Worm (Caenorhabditis elegans) whole organism, mixed stage, embryonic: ENCODE measurements around the gene spe-18.
A peak's percentile ranks its signal among the peaks of the same experiment; 100 is the strongest.

Source experiments
- M03D4.4 ChIP-seq: sonication (generic microtip); optimal IDR thresholded peaks from 2 replicates; lab custom pipeline; 2017; ENCODE audit warnings: mild to moderate bottlenecking, missing genetic modification characterization, missing compliant biosample characterization
- bed-3 ChIP-seq: fragments of 200-800 bp; sonication (Bioruptor generic); optimal IDR thresholded peaks from 3 replicates; lab custom pipeline; 2018; ENCODE audit warnings: mild to moderate bottlenecking, missing genetic modification characterization, moderate library complexity, missing compliant biosample characterization
- blmp-1 ChIP-seq: fragments of 150-350 bp; optimal IDR thresholded peaks from 2 replicates; lab custom pipeline; 2014; ENCODE audit warnings: missing biosample characterization, missing genetic modification characterization
- ceh-39 ChIP-seq: fragments of 150-350 bp; optimal IDR thresholded peaks from 2 replicates; lab custom pipeline; 2014; ENCODE audit warnings: missing biosample characterization, missing genetic modification characterization
- ceh-43 ChIP-seq: fragments of 200-800 bp; sonication (Bioruptor generic); optimal IDR thresholded peaks from 2 replicates; lab custom pipeline; 2018; ENCODE audit warnings: mild to moderate bottlenecking, missing genetic modification characterization, moderate library complexity, missing compliant biosample characterization
- ceh-83 ChIP-seq: fragments of 200-800 bp; sonication (Bioruptor generic); optimal IDR thresholded peaks from 2 replicates; lab custom pipeline; 2018; ENCODE audit warnings: mild to moderate bottlenecking, missing genetic modification characterization, missing compliant biosample characterization
- ces-1 ChIP-seq: fragments of 150-350 bp; optimal IDR thresholded peaks from 2 replicates; lab custom pipeline; 2014; ENCODE audit warnings: missing biosample characterization, missing genetic modification reagents, missing genetic modification characterization
- cnd-1 ChIP-seq: fragments of 200-800 bp; sonication (Bioruptor generic); optimal IDR thresholded peaks from 2 replicates; lab custom pipeline; 2018; ENCODE audit warnings: mild to moderate bottlenecking, missing genetic modification characterization, missing compliant biosample characterization
- drap-1 ChIP-seq: fragments of 200-800 bp; sonication (Bioruptor generic); optimal IDR thresholded peaks from 3 replicates; lab custom pipeline; 2018; ENCODE audit warnings: mild to moderate bottlenecking, missing genetic modification characterization, missing compliant biosample characterization
- elt-1 ChIP-seq: sonication (generic microtip); optimal IDR thresholded peaks from 2 replicates; lab custom pipeline; 2017; ENCODE audit warnings: missing genetic modification characterization, mild to moderate bottlenecking, missing compliant biosample characterization, antibody characterized with exemption, moderate library complexity, borderline replicate concordance; ENCODE audit not compliant: insufficient read depth
- elt-3 ChIP-seq: fragments of 150-350 bp; optimal IDR thresholded peaks from 2 replicates; lab custom pipeline; 2014; ENCODE audit warnings: missing biosample characterization, missing genetic modification characterization
- flh-1 ChIP-seq: fragments of 200-800 bp; sonication (Bioruptor generic); optimal IDR thresholded peaks from 2 replicates; lab custom pipeline; 2018; ENCODE audit warnings: mild to moderate bottlenecking, missing genetic modification characterization, moderate library complexity, missing compliant biosample characterization
- ham-2 ChIP-seq: fragments of 200-800 bp; sonication (Bioruptor generic); optimal IDR thresholded peaks from 2 replicates; lab custom pipeline; 2018; ENCODE audit warnings: mild to moderate bottlenecking, missing genetic modification characterization, missing compliant biosample characterization
- hlh-1 ChIP-seq: fragments of 150-350 bp; optimal IDR thresholded peaks from 2 replicates; lab custom pipeline; 2014; ENCODE audit warnings: missing biosample characterization, missing genetic modification reagents, missing genetic modification characterization
- lin-13 ChIP-seq: fragments of 150-350 bp; optimal IDR thresholded peaks from 2 replicates; lab custom pipeline; 2014; ENCODE audit warnings: missing biosample characterization, missing genetic modification characterization
- lin-32 ChIP-seq: fragments of 200-800 bp; sonication (Bioruptor generic); optimal IDR thresholded peaks from 2 replicates; lab custom pipeline; 2018; ENCODE audit warnings: mild to moderate bottlenecking, missing genetic modification characterization, missing compliant biosample characterization
- lsy-2 ChIP-seq: fragments of 150-350 bp; optimal IDR thresholded peaks from 2 replicates; lab custom pipeline; 2014; ENCODE audit warnings: missing biosample characterization, missing genetic modification characterization
- mab-5 ChIP-seq: fragments of 150-350 bp; optimal IDR thresholded peaks from 2 replicates; lab custom pipeline; 2014; ENCODE audit warnings: missing biosample characterization, missing genetic modification characterization
- mep-1 ChIP-seq: fragments of 150-350 bp; optimal IDR thresholded peaks from 2 replicates; lab custom pipeline; 2017; ENCODE audit warnings: missing biosample characterization, missing genetic modification reagents, missing genetic modification characterization, inconsistent platforms
- mls-2 ChIP-seq: sonication (generic microtip); optimal IDR thresholded peaks from 2 replicates; lab custom pipeline; 2016; ENCODE audit warnings: mild to moderate bottlenecking, missing genetic modification characterization, moderate library complexity, missing compliant biosample characterization
- nhr-12 ChIP-seq: fragments of 150-350 bp; optimal IDR thresholded peaks from 2 replicates; lab custom pipeline; 2014; ENCODE audit warnings: missing biosample characterization, missing genetic modification characterization
- nhr-2 ChIP-seq: fragments of 150-350 bp; optimal IDR thresholded peaks from 2 replicates; lab custom pipeline; 2014; ENCODE audit warnings: missing biosample characterization, missing genetic modification characterization
- nhr-237 ChIP-seq: fragments of 150-350 bp; optimal IDR thresholded peaks from 2 replicates; lab custom pipeline; 2014; ENCODE audit warnings: missing biosample characterization, missing genetic modification characterization
- nhr-28 ChIP-seq: fragments of 150-350 bp; optimal IDR thresholded peaks from 2 replicates; lab custom pipeline; 2014; ENCODE audit warnings: missing biosample characterization, missing genetic modification characterization
- nhr-76 ChIP-seq: sonication (generic microtip); optimal IDR thresholded peaks from 2 replicates; lab custom pipeline; 2017; ENCODE audit warnings: missing biosample characterization, missing genetic modification characterization
- pha-4 ChIP-seq: fragments of 150-350 bp; optimal IDR thresholded peaks from 2 replicates; lab custom pipeline; 2018; ENCODE audit warnings: missing biosample characterization, missing genetic modification reagents, missing genetic modification characterization
- sem-2 ChIP-seq: fragments of 200-800 bp; sonication (Bioruptor generic); optimal IDR thresholded peaks from 2 replicates; lab custom pipeline; 2018; ENCODE audit warnings: mild to moderate bottlenecking, missing genetic modification characterization, missing compliant biosample characterization
- snpc-4 ChIP-seq: fragments of 150-350 bp; optimal IDR thresholded peaks from 2 replicates; lab custom pipeline; 2014; ENCODE audit warnings: missing biosample characterization, missing genetic modification characterization
- sptf-1 ChIP-seq: sonication (generic microtip); optimal IDR thresholded peaks from 2 replicates; lab custom pipeline; 2017; ENCODE audit warnings: mild to moderate bottlenecking, missing genetic modification characterization, moderate library complexity, missing compliant biosample characterization
- tbx-8 ChIP-seq: fragments of 200-800 bp; sonication (Bioruptor generic); optimal IDR thresholded peaks from 2 replicates; lab custom pipeline; 2018; ENCODE audit warnings: mild to moderate bottlenecking, missing genetic modification characterization, moderate library complexity, missing compliant biosample characterization
- unc-120 ChIP-seq: sonication (generic microtip); optimal IDR thresholded peaks from 2 replicates; lab custom pipeline; 2017; ENCODE audit warnings: missing genetic modification characterization, missing compliant biosample characterization; ENCODE audit not compliant: poor library complexity, severe bottlenecking
- unc-39 ChIP-seq: fragments of 150-350 bp; optimal IDR thresholded peaks from 2 replicates; lab custom pipeline; 2014; ENCODE audit warnings: missing biosample characterization, missing genetic modification characterization
- unc-62 ChIP-seq: fragments of 150-350 bp; optimal IDR thresholded peaks from 2 replicates; lab custom pipeline; 2014; ENCODE audit warnings: missing biosample characterization, missing genetic modification reagents, missing genetic modification characterization
- zip-8 ChIP-seq: fragments of 150-350 bp; optimal IDR thresholded peaks from 2 replicates; lab custom pipeline; 2014; ENCODE audit warnings: missing biosample characterization, missing genetic modification characterization
- ztf-11 ChIP-seq: fragments of 150-350 bp; optimal IDR thresholded peaks from 2 replicates; lab custom pipeline; 2014; ENCODE audit warnings: missing biosample characterization, missing genetic modification characterization

spe-18 gene

DNA sequence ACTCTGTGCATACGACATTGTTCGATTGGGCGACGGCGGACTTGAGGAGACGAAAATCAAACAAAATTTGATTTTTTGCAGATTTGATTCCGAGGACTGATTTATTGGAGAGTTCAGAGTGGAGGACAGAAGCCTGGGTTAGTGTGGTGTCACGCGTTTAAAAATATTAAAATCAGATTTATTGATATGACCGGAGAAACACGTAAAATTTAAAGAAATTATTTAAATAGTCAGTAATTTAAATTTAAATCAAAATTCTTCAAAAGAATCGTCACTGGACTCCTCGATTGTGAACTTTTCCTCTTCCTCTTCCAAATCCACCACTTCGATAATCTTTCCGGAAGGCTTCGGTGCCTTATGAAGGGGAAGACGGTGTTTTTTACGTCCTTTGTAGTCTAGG lies at the start of gene spe-18:
spe-18 (minus strand) TSS at position 101 of the 400 bp plus-strand sequence.
- no peak for TF ChIP-seq unc-39 (tag; lab: Kevin White, UChicago)
- TF ChIP-seq sptf-1, result no peak
- TF ChIP-seq nhr-28 (tag; lab: Kevin White, UChicago), result no peak
- TF ChIP-seq mep-1 (tag; lab: Kevin White, UChicago), result no peak
- no peak for TF ChIP-seq elt-1 (tag; lab: Kevin White, UChicago)
- TF ChIP-seq ceh-43 (GFP tag; lab: Kevin White, UChicago), result no peak
- TF ChIP-seq nhr-237, result no peak
- no peak for TF ChIP-seq ceh-39 (tag; lab: Kevin White, UChicago)
- TF ChIP-seq pha-4, result no peak
- no peak for TF ChIP-seq bed-3 (GFP tag; lab: Kevin White, UChicago)

DNA sequence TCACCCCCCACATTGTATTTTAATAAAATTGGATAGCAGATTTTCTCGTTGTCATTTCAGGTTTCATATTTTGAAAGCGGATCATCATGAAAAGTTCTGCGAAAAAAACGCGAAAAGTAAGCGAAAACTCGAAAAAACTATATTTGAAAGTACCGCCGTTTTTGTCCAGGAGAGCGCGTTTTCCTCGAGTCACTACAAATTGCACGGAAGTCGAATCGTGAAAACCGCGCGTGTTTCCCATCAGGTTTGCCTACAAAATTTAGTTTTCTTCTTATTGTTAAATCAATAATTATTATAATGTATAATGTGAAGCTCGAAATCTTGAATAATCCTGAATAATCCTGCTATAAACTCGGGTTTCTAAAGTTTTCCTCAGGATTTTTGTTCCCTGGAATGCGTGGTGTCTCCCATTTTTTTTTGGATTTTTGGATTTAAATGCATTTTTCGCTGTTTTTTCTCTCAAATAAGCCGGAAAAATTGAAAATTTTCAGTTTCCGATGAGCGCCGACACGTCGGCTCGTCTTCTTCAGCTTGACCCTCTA lies 46.5 kb upstream of the spe-18 start, which contains the start of gene btf-1:
btf-1 (plus strand) TSS at position 492 of the 542 bp plus-strand sequence.
- TF ChIP-seq ces-1 (GFP tag; lab: Kevin White, UChicago), result peak; percentile 34
- TF ChIP-seq nhr-12, result no peak
- no peak for TF ChIP-seq nhr-76
- TF ChIP-seq lsy-2 (tag; lab: Kevin White, UChicago), result peak; percentile 54
- no peak for TF ChIP-seq snpc-4
- no peak for TF ChIP-seq elt-1 (tag; lab: Kevin White, UChicago)
- TF ChIP-seq pha-4, result no peak
- peak; percentile 55 for TF ChIP-seq mls-2 (tag; lab: Kevin White, UChicago)
- TF ChIP-seq lin-13 (tag; lab: Kevin White, UChicago), result peak; percentile 29
- TF ChIP-seq unc-62, result no peak
- no peak for TF ChIP-seq nhr-2 (tag; lab: Kevin White, UChicago)
- TF ChIP-seq hlh-1 (tag; lab: Kevin White, UChicago), result no peak
- no peak for TF ChIP-seq ceh-83 (GFP tag; lab: Kevin White, UChicago)
- no peak for TF ChIP-seq zip-8 (tag; lab: Kevin White, UChicago)
- peak; percentile 14 for TF ChIP-seq M03D4.4 (tag; lab: Kevin White, UChicago)
- no peak for TF ChIP-seq elt-3 (tag; lab: Kevin White, UChicago)
- TF ChIP-seq unc-120 (tag; lab: Kevin White, UChicago), result peak; percentile 14
- TF ChIP-seq ztf-11 (tag; lab: Kevin White, UChicago), result no peak
- TF ChIP-seq mep-1 (tag; lab: Kevin White, UChicago), result peak; percentile 13
- no peak for TF ChIP-seq sem-2
- peak; percentile 13 for TF ChIP-seq bed-3 (GFP tag; lab: Kevin White, UChicago)
- TF ChIP-seq mab-5, result no peak
- TF ChIP-seq tbx-8 (GFP tag; lab: Kevin White, UChicago), result peak; percentile 37
- no peak for TF ChIP-seq unc-39 (tag; lab: Kevin White, UChicago)
- no peak for TF ChIP-seq lin-32 (GFP tag; lab: Kevin White, UChicago)
- TF ChIP-seq blmp-1 (tag; lab: Kevin White, UChicago), result no peak
- no peak for TF ChIP-seq flh-1 (GFP tag; lab: Kevin White, UChicago)
- TF ChIP-seq sptf-1, result peak; percentile 79
- TF ChIP-seq ceh-39 (tag; lab: Kevin White, UChicago), result no peak
- no peak for TF ChIP-seq ham-2
- TF ChIP-seq ceh-43 (GFP tag; lab: Kevin White, UChicago), result no peak
- TF ChIP-seq drap-1 (GFP tag; lab: Kevin White, UChicago), result peak; percentile 26
- no peak for TF ChIP-seq nhr-28 (tag; lab: Kevin White, UChicago)
- peak; percentile 54 for TF ChIP-seq cnd-1 (tag; lab: Kevin White, UChicago)
- peak; percentile 47 for TF ChIP-seq nhr-237

DNA sequence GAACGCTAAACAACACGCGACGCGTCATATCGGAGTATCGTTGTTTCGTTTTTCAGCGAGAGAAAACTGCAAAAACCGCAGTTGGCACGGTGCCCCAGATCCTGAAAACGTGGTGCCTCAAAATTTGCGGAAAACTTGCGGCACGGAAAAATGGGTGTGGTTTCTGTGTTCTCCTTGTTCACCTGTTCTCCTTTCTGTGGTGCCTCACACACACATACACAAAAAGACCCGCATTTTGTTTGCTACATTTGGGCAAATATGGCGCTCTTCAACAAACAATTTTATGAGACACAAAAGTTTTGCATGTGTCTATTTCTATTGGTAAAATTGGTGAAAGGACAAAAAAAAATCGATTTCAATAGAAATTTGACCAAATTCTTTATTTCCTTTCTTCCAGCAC lies 45.6 kb upstream of the spe-18 start:
- no peak for TF ChIP-seq unc-62
- TF ChIP-seq blmp-1 (tag; lab: Kevin White, UChicago), result no peak
- TF ChIP-seq hlh-1 (tag; lab: Kevin White, UChicago), result no peak
- TF ChIP-seq elt-3 (tag; lab: Kevin White, UChicago), result no peak
- no peak for TF ChIP-seq ham-2
- no peak for TF ChIP-seq unc-120 (tag; lab: Kevin White, UChicago)
- TF ChIP-seq lin-13 (tag; lab: Kevin White, UChicago), result no peak
- no peak for TF ChIP-seq ceh-83 (GFP tag; lab: Kevin White, UChicago)
- no peak for TF ChIP-seq pha-4
- TF ChIP-seq sptf-1, result no peak
- TF ChIP-seq nhr-237, result no peak
- TF ChIP-seq elt-1 (tag; lab: Kevin White, UChicago), result no peak
- no peak for TF ChIP-seq flh-1 (GFP tag; lab: Kevin White, UChicago)
